ENCODE assay signal across 1 fruit fly cellular context in the genomic region with DNA sequence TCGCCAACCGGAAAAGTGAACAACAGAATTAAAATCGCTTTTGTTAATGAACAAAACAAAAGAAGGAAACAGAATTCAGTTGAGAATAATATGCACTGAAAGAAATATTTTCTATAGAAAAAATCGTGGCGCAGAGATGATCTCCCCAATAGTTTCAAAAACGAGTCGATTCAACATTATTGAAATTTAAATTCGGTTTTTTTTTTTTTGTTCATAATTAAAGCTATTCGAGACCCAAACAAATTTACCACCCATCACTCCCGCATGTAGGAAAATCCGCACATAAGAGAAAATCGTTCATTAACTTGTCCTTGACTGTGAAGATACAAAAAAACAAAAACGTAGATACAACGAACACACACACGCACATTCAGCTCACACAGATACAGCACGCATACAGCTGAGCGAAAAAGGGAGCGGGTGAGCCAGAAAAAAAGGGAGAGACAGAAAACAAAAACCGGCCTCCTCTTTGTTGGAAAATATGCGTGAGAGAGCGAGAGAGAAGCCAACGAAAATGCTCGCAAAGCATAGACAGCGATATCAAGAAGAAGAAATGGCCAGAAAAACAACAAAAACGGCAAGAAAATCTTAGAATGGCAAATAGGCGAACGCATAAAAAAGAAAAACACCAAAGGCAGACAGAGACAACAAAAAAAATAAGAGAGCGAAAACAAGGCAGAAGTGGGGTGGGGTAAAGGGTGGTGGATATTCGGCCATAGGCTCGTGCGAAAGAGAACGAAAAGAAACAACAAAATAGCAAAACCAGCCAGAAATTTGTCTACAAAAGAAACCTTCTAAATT.
A peak's percentile ranks its signal among the peaks of the same experiment; 100 is the strongest.
TF ChIP-seq lines count a peak whose summit lies in the region.

No protein-coding gene starts in this region.

TF ChIP-seq in whole organism, embryonic, 481 proteins besides CTCF, POLR2A, EP300 and RAD21 (continued from another document and continues in another):
- TF ChIP-seq crp (GFP tag; optimal IDR thresholded peaks at IDR 0.05; lab: Kevin White, UChicago) (no peak), CG14441 (GFP tag; IDR thresholded peaks at IDR 0.05; lab: Robert Waterston, UW) (peak; percentile 45; the same call in 1 of the 2 replicates), Side (GFP tag; optimal IDR thresholded peaks at IDR 0.05; lab: Kevin White, UChicago) (peak; percentile 32), CG9609 (GFP tag; optimal IDR thresholded peaks at IDR 0.05; lab: Kevin White, UChicago) (peak; percentile 56), Blimp-1 (GFP tag; optimal IDR thresholded peaks at IDR 0.05; lab: Kevin White, UChicago) (peak; percentile 20), nom (GFP tag; optimal IDR thresholded peaks at IDR 0.05; lab: Kevin White, UChicago) (peak; percentile 78), CG33557 (GFP tag; optimal IDR thresholded peaks at IDR 0.05; lab: Kevin White, UChicago) (no peak), sug (tag; optimal IDR thresholded peaks at IDR 0.05; lab: Kevin White, UChicago) (peak; percentile 3), CG18599 (GFP tag; optimal IDR thresholded peaks at IDR 0.05; lab: Kevin White, UChicago) (peak; percentile 62), bbx (GFP tag; IDR thresholded peaks at IDR 0.05; lab: Robert Waterston, UW; ENCODE audit: partially characterized antibody) (no peak), CG16815 (GFP tag; optimal IDR thresholded peaks at IDR 0.05; lab: Kevin White, UChicago) (no peak), CG8765 (GFP tag; IDR thresholded peaks at IDR 0.05; lab: Robert Waterston, UW) (no peak), CG9876 (GFP tag; optimal IDR thresholded peaks at IDR 0.05; lab: Kevin White, UChicago) (no peak), wek (GFP tag; optimal IDR thresholded peaks at IDR 0.05; lab: Kevin White, UChicago) (no peak), CG1024 (GFP tag; IDR thresholded peaks at IDR 0.05; lab: Robert Waterston, UW) (no peak), CG15514 (GFP tag; optimal IDR thresholded peaks at IDR 0.05; lab: Kevin White, UChicago) (no peak), pros (GFP tag; optimal IDR thresholded peaks at IDR 0.05; lab: Kevin White, UChicago) (peak; percentile 86), ara (GFP tag; IDR thresholded peaks at IDR 0.05; lab: Robert Waterston, UW) (no peak), caup (GFP tag; optimal IDR thresholded peaks at IDR 0.05; lab: Kevin White, UChicago; ENCODE audit: severe bottlenecking) (peak; percentile 36), ind (GFP tag; optimal IDR thresholded peaks at IDR 0.05; lab: Kevin White, UChicago) (peak; percentile 28), chif (GFP tag; optimal IDR thresholded peaks at IDR 0.05; lab: Kevin White, UChicago) (peak; percentile 35 to 45), trem (tag; optimal IDR thresholded peaks at IDR 0.05; lab: Kevin White, UChicago) (peak; percentile 4), CG12942 (GFP tag; optimal IDR thresholded peaks at IDR 0.05; lab: Kevin White, UChicago) (no peak), CG2120 (GFP tag; optimal IDR thresholded peaks at IDR 0.05; lab: Kevin White, UChicago) (peak; percentile 84), hth (optimal IDR thresholded peaks at IDR 0.05; lab: Kevin White, UChicago) (no peak), CG2116 (GFP tag; optimal IDR thresholded peaks at IDR 0.05; lab: Kevin White, UChicago) (peak; percentile 38), CG11723 (GFP tag; optimal IDR thresholded peaks at IDR 0.05; lab: Kevin White, UChicago) (no peak), Nf-YA (GFP tag; IDR thresholded peaks at IDR 0.05; lab: Robert Waterston, UW) (no peak), dmrt11E (tag; optimal IDR thresholded peaks at IDR 0.05; lab: Kevin White, UChicago) (peak; percentile 16), CG7372 (GFP tag; IDR thresholded peaks at IDR 0.05; lab: Robert Waterston, UW) (no peak), D19A (tag; optimal IDR thresholded peaks at IDR 0.05; lab: Kevin White, UChicago) (peak; percentile 63), Hmr (GFP tag; optimal IDR thresholded peaks at IDR 0.05; lab: Kevin White, UChicago) (peak; percentile 65), CG30403 (GFP tag; optimal IDR thresholded peaks at IDR 0.05; lab: Kevin White, UChicago) (peak; percentile 43), CG8290 (GFP tag; optimal IDR thresholded peaks at IDR 0.05; lab: Kevin White, UChicago) (no peak), CG8290 (tag; optimal IDR thresholded peaks at IDR 0.05; lab: Kevin White, UChicago) (no peak), CG6791 (GFP tag; IDR thresholded peaks at IDR 0.05; lab: Robert Waterston, UW; ENCODE audit: partially characterized antibody) (no peak), tx (GFP tag; optimal IDR thresholded peaks at IDR 0.05; lab: Kevin White, UChicago) (no peak), tio (GFP tag; optimal IDR thresholded peaks at IDR 0.05; lab: Kevin White, UChicago) (peak; percentile 44), CG6689 (GFP tag; IDR thresholded peaks at IDR 0.05; lab: Robert Waterston, UW) (0 out of 2 replicates have a peak, but pooled peaks have one; percentile 13), CG18619 (GFP tag; optimal IDR thresholded peaks at IDR 0.05; lab: Kevin White, UChicago) (no peak), cato (GFP tag; optimal IDR thresholded peaks at IDR 0.05; lab: Kevin White, UChicago; ENCODE audit: borderline replicate concordance) (no peak), CG10274 (GFP tag; optimal IDR thresholded peaks at IDR 0.05; lab: Kevin White, UChicago) (no peak), Scr (GFP tag; IDR thresholded peaks at IDR 0.05; lab: Robert Waterston, UW; ENCODE audit: partially characterized antibody) (peak; percentile 12; the same call in 1 of the 2 replicates), CG18476 (GFP tag; optimal IDR thresholded peaks at IDR 0.05; lab: Kevin White, UChicago) (peak; percentile 16), zen (tag; optimal IDR thresholded peaks at IDR 0.05; lab: Kevin White, UChicago) (no peak), fd64A (GFP tag; optimal IDR thresholded peaks at IDR 0.05; lab: Kevin White, UChicago) (no peak), MBD-R2 (GFP tag; IDR thresholded peaks at IDR 0.05; lab: Robert Waterston, UW) (no peak; the same call in 1 of the 2 replicates), btn (GFP tag; optimal IDR thresholded peaks at IDR 0.05; lab: Kevin White, UChicago) (no peak), psq (GFP tag; optimal IDR thresholded peaks at IDR 0.05; lab: Kevin White, UChicago) (peak; percentile 100), HLH4C (GFP tag; IDR thresholded peaks at IDR 0.05; lab: Robert Waterston, UW; ENCODE audit: partially characterized antibody) (no peak), CG43689 (GFP tag; IDR thresholded peaks at IDR 0.05; lab: Robert Waterston, UW) (no peak), wdn (GFP tag; IDR thresholded peaks at IDR 0.05; lab: Robert Waterston, UW) (peak; percentile 45; the same call in 1 of the 2 replicates), CG8924 (tag; optimal IDR thresholded peaks at IDR 0.05; lab: Kevin White, UChicago) (peak; percentile 48), Bdp1 (GFP tag; optimal IDR thresholded peaks at IDR 0.05; lab: Kevin White, UChicago) (no peak), CG3163 (GFP tag; optimal IDR thresholded peaks at IDR 0.05; lab: Kevin White, UChicago) (peak; percentile 87), BEAF-32 (GFP tag; optimal IDR thresholded peaks at IDR 0.05; lab: Kevin White, UChicago) (no peak), Hr51 (GFP tag; optimal IDR thresholded peaks at IDR 0.05; lab: Kevin White, UChicago) (peak in 1 of 2 experiments; percentile 40), br (optimal IDR thresholded peaks at IDR 0.05; lab: Kevin White, UChicago) (no peak), CG11504 (tag; optimal IDR thresholded peaks at IDR 0.05; lab: Kevin White, UChicago) (peak; percentile 42), Sry-δ (GFP tag; optimal IDR thresholded peaks at IDR 0.05; lab: Kevin White, UChicago) (no peak), Xrp1 (GFP tag; IDR thresholded peaks at IDR 0.05; lab: Robert Waterston, UW) (peak; percentile 58; the same call in 1 of the 2 replicates), sens (GFP tag; lab: Kevin White, UChicago) (peak; percentile 80), hkb (optimal IDR thresholded peaks at IDR 0.05; lab: Kevin White, UChicago) (no peak), hkb (GFP tag; IDR thresholded peaks at IDR 0.05; lab: Robert Waterston, UW) (0 out of 2 replicates have a peak, but pooled peaks have one; percentile 46), Nf-YC (tag; optimal IDR thresholded peaks at IDR 0.05; lab: Kevin White, UChicago) (peak; percentile 34), Meics (GFP tag; optimal IDR thresholded peaks at IDR 0.05; lab: Kevin White, UChicago) (peak; percentile 45), tin (GFP tag; optimal IDR thresholded peaks at IDR 0.05; lab: Kevin White, UChicago) (peak; percentile 17), Dip3 (GFP tag; optimal IDR thresholded peaks at IDR 0.05; lab: Kevin White, UChicago) (peak; percentile 11), PHDP (tag; optimal IDR thresholded peaks at IDR 0.05; lab: Kevin White, UChicago) (peak; percentile 59), CG10209 (GFP tag; optimal IDR thresholded peaks at IDR 0.05; lab: Kevin White, UChicago) (peak; percentile 37), gfzf (GFP tag; optimal IDR thresholded peaks at IDR 0.05; lab: Kevin White, UChicago) (no peak), Hey (tag; optimal IDR thresholded peaks at IDR 0.05; lab: Kevin White, UChicago) (no peak), h (optimal IDR thresholded peaks at IDR 0.05; lab: Kevin White, UChicago) (no peak), GATAe (GFP tag; conservative IDR thresholded peaks at IDR 0.05; lab: Robert Waterston, UW) (no peak), Lhr (GFP tag; optimal IDR thresholded peaks at IDR 0.05; lab: Kevin White, UChicago) (no peak), Six4 (GFP tag; optimal IDR thresholded peaks at IDR 0.05; lab: Kevin White, UChicago) (no peak), dmrt99B (tag; optimal IDR thresholded peaks at IDR 0.05; lab: Kevin White, UChicago) (peak; percentile 32), CG17359 (tag; optimal IDR thresholded peaks at IDR 0.05; lab: Kevin White, UChicago) (peak; percentile 28), CG8388 (GFP tag; optimal IDR thresholded peaks at IDR 0.05; lab: Kevin White, UChicago) (no peak), Stat92E (GFP tag; optimal IDR thresholded peaks at IDR 0.05; lab: Kevin White, UChicago) (no peak), Elba2 (GFP tag; optimal IDR thresholded peaks at IDR 0.05; lab: Kevin White, UChicago) (peak; percentile 86), crc (GFP tag; optimal IDR thresholded peaks at IDR 0.05; lab: Kevin White, UChicago) (peak; percentile 21), gsb (GFP tag; IDR thresholded peaks at IDR 0.05; lab: Robert Waterston, UW) (no peak), ftz-f1 (GFP tag; optimal IDR thresholded peaks at IDR 0.05; lab: Kevin White, UChicago) (peak; percentile 63), bab2 (GFP tag; optimal IDR thresholded peaks at IDR 0.05; lab: Kevin White, UChicago) (peak; percentile 15), CG6683 (GFP tag; optimal IDR thresholded peaks at IDR 0.05; lab: Kevin White, UChicago) (no peak), HHEX (GFP tag; optimal IDR thresholded peaks at IDR 0.05; lab: Kevin White, UChicago) (peak; percentile 37), CG7556 (GFP tag; optimal IDR thresholded peaks at IDR 0.05; lab: Kevin White, UChicago) (peak; percentile 18), fd96Cb (tag; optimal IDR thresholded peaks at IDR 0.05; lab: Kevin White, UChicago) (no peak), phol (tag; optimal IDR thresholded peaks at IDR 0.05; lab: Kevin White, UChicago) (no peak), CG12219 (GFP tag; optimal IDR thresholded peaks at IDR 0.05; lab: Kevin White, UChicago) (no peak), CG12769 (tag; optimal IDR thresholded peaks at IDR 0.05; lab: Kevin White, UChicago) (peak; percentile 40), CG13424 (tag; optimal IDR thresholded peaks at IDR 0.05; lab: Kevin White, UChicago) (no peak), Neu2 (GFP tag; optimal IDR thresholded peaks at IDR 0.05; lab: Kevin White, UChicago; ENCODE audit: borderline replicate concordance) (no peak), jigr1 (GFP tag; IDR thresholded peaks at IDR 0.05; lab: Robert Waterston, UW) (no peak), fu2 (GFP tag; optimal IDR thresholded peaks at IDR 0.05; lab: Kevin White, UChicago) (peak; percentile 14), CG7839 (tag; optimal IDR thresholded peaks at IDR 0.05; lab: Kevin White, UChicago) (peak; percentile 44), CG16863 (GFP tag; optimal IDR thresholded peaks at IDR 0.05; lab: Kevin White, UChicago) (no peak), sens-2 (GFP tag; IDR thresholded peaks at IDR 0.05; lab: Robert Waterston, UW) (no peak), pum (GFP tag; optimal IDR thresholded peaks at IDR 0.05; lab: Kevin White, UChicago) (peak; percentile 2), CG4707 (GFP tag; optimal IDR thresholded peaks at IDR 0.05; lab: Kevin White, UChicago) (no peak), cg (GFP tag; optimal IDR thresholded peaks at IDR 0.05; lab: Kevin White, UChicago) (peak; percentile 89), Myb (GFP tag; optimal IDR thresholded peaks at IDR 0.05; lab: Kevin White, UChicago) (peak; percentile 12), esg (GFP tag; conservative IDR thresholded peaks at IDR 0.05; lab: Robert Waterston, UW) (no peak), CkIIα-i1 (GFP tag; IDR thresholded peaks at IDR 0.05; lab: Robert Waterston, UW) (no peak), ranshi (GFP tag; IDR thresholded peaks at IDR 0.05; lab: Robert Waterston, UW) (peak; percentile 40; the same call in 1 of the 2 replicates), Abd-B (GFP tag; optimal IDR thresholded peaks at IDR 0.05; lab: Kevin White, UChicago) (no peak), CG7786 (GFP tag; optimal IDR thresholded peaks at IDR 0.05; lab: Kevin White, UChicago) (peak; percentile 61), CG9932 (GFP tag; IDR thresholded peaks at IDR 0.05; lab: Robert Waterston, UW) (peak; percentile 70), en (GFP tag; optimal IDR thresholded peaks at IDR 0.05; lab: Kevin White, UChicago) (peak; percentile 10), CG17361 (GFP tag; IDR thresholded peaks at IDR 0.05; lab: Robert Waterston, UW) (0 out of 3 replicates have a peak, but pooled peaks have one; percentile 30), CG13624 (GFP tag; optimal IDR thresholded peaks at IDR 0.05; lab: Kevin White, UChicago) (peak; percentile 5), onecut (GFP tag; IDR thresholded peaks at IDR 0.05; lab: Robert Waterston, UW) (no peak), CG10267 (tag; optimal IDR thresholded peaks at IDR 0.05; lab: Kevin White, UChicago) (peak; percentile 11), oc (tag; optimal IDR thresholded peaks at IDR 0.05; lab: Kevin White, UChicago) (peak; percentile 2), otp (GFP tag; IDR thresholded peaks at IDR 0.05; lab: Robert Waterston, UW) (no peak), maf-S (GFP tag; optimal IDR thresholded peaks at IDR 0.05; lab: Kevin White, UChicago) (no peak), CG3065 (GFP tag; optimal IDR thresholded peaks at IDR 0.05; lab: Kevin White, UChicago) (no peak), lilli (GFP tag; optimal IDR thresholded peaks at IDR 0.05; lab: Kevin White, UChicago) (peak; percentile 74), CG1792 (GFP tag; optimal IDR thresholded peaks at IDR 0.05; lab: Kevin White, UChicago) (no peak), CG17912 (GFP tag; optimal IDR thresholded peaks at IDR 0.05; lab: Kevin White, UChicago) (no peak), CG13287 (GFP tag; IDR thresholded peaks at IDR 0.05; lab: Robert Waterston, UW; ENCODE audit: partially characterized antibody) (peak; percentile 60)
